Fruit fly (Drosophila melanogaster): ENCODE measurements around the gene CG43779.
A peak's percentile ranks its signal among the peaks of the same experiment; 100 is the strongest.

CG43779 gene

DNA sequence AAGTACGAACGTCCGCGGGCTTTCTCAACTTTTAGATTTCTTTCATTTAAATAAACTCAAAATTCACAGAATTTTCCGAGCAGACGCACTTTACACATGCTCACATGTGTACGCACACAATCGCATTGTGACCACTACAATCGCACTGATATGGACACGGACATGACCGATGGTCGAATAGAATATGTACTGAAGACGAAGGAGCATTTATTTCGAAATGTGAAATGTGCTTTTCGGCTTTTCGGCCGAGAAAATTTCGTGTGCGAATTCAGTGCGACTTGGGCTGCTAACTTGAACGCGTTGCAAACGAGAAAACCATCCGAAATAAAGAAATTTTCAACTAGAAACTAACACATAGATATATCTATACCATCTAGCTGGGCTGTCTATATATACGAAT lies 45.8 kb downstream of the CG43779 start, which contains the start of gene CG44085:
TSS of gene CG44085 (plus strand) at position 269 of the 400 bp plus-strand sequence.
- no peak for TF ChIP-seq CG3919 (GFP tag; optimal IDR thresholded peaks at IDR 0.05)
- no peak for TF ChIP-seq CG6163 (GFP tag; IDR thresholded peaks at IDR 0.05)
- no peak for TF ChIP-seq dsx (GFP tag; optimal IDR thresholded peaks at IDR 0.05; ENCODE audit: poor library complexity, severe bottlenecking)
- no peak for TF ChIP-seq Eip78C (GFP tag)
- no peak for TF ChIP-seq fd59A (GFP tag; optimal IDR thresholded peaks at IDR 0.05)
- TF ChIP-seq spab (GFP tag; optimal IDR thresholded peaks at IDR 0.05), result no peak
- TF ChIP-seq Eip93F (GFP tag; optimal IDR thresholded peaks at IDR 0.05), result no peak
- no peak for TF ChIP-seq acj6 (GFP tag; optimal IDR thresholded peaks at IDR 0.05)
- TF ChIP-seq Sox102F (GFP tag; optimal IDR thresholded peaks at IDR 0.05), result no peak
- TF ChIP-seq Ets21C (GFP tag; optimal IDR thresholded peaks at IDR 0.05), result no peak
- no peak for TF ChIP-seq Met (GFP tag; optimal IDR thresholded peaks at IDR 0.05)

DNA sequence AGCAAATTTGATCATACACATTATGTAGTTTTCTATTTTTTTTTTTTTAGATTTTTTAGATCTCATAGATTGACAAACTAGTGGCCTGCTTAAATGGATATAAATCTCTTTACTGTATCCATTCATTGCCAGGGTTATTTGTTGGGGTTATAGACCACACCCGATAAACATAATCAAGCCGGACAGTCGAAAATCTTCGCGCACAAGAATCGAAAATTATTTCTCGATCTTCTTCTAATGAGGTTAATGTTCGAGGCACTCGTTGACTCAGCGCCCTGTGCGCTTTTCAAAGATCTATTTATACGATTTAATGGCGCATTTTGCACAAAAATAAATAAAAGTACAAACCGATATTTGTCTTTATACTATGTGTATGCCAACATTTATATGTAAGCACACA lies 46.9 kb downstream of the CG43779 start, which contains the start of gene CG31730:
TSS of gene CG31730 (minus strand) at position 101 of the 400 bp plus-strand sequence.
- TF ChIP-seq CG10669 (GFP tag; optimal IDR thresholded peaks at IDR 0.05) (no peak), eg (GFP tag; IDR thresholded peaks at IDR 0.05) (no peak), Blimp-1 (GFP tag; optimal IDR thresholded peaks at IDR 0.05) (no peak), CG8319 (GFP tag; optimal IDR thresholded peaks at IDR 0.05) (no peak)

DNA sequence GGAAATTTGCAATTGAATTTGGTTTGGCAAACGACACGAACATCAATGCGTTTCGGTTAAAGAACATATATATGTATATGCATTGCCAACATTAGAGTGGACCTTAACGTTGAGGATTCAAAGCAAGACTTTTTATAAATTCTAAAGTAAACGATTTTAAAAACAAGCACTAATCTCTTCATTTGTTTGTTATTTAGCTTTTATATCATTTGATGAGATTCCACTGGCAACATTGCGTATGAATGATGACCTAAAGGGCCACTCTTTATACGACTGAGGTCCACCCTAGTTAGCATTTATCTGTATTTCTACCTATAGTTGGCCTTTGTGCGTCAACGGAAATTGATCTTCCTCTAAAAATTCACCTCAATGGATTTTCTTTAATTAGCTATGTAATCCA lies 47.9 kb downstream of the CG43779 start:
- no peak for TF ChIP-seq Gug (GFP tag; IDR thresholded peaks at IDR 0.05)
- no peak for TF ChIP-seq CG10669 (GFP tag; optimal IDR thresholded peaks at IDR 0.05)
- no peak; the same call in 2 of the 3 replicates for TF ChIP-seq eg (GFP tag; IDR thresholded peaks at IDR 0.05)
- TF ChIP-seq fd59A (GFP tag; optimal IDR thresholded peaks at IDR 0.05), result no peak
- peak; percentile 42 for TF ChIP-seq CG3919 (GFP tag; optimal IDR thresholded peaks at IDR 0.05)
- TF ChIP-seq CG6276 (GFP tag; optimal IDR thresholded peaks at IDR 0.05), result peak; percentile 52
- TF ChIP-seq CG15336 (GFP tag; IDR thresholded peaks at IDR 0.05), result peak; percentile 66
- no peak for TF ChIP-seq Ets21C (GFP tag; optimal IDR thresholded peaks at IDR 0.05)
- TF ChIP-seq topi (GFP tag; optimal IDR thresholded peaks at IDR 0.05), result no peak
- TF ChIP-seq acj6 (GFP tag; optimal IDR thresholded peaks at IDR 0.05), result no peak
- TF ChIP-seq Sox14 (GFP tag; optimal IDR thresholded peaks at IDR 0.05), result no peak
- no peak for TF ChIP-seq spab (GFP tag; optimal IDR thresholded peaks at IDR 0.05)
- peak; percentile 24 for TF ChIP-seq CG32006 (GFP tag; optimal IDR thresholded peaks at IDR 0.05)
- TF ChIP-seq CG11762 (GFP tag; optimal IDR thresholded peaks at IDR 0.05; ENCODE audit: insufficient read depth), result no peak
- TF ChIP-seq CG6792 (GFP tag; optimal IDR thresholded peaks at IDR 0.05), result no peak
- TF ChIP-seq CG8319 (GFP tag; optimal IDR thresholded peaks at IDR 0.05), result no peak
- no peak for TF ChIP-seq CG3032 (tag; optimal IDR thresholded peaks at IDR 0.05)
- TF ChIP-seq dac (GFP tag; optimal IDR thresholded peaks at IDR 0.05), result no peak
- no peak for TF ChIP-seq dsx (GFP tag; optimal IDR thresholded peaks at IDR 0.05; ENCODE audit: poor library complexity, severe bottlenecking)
- no peak for TF ChIP-seq fkh (GFP tag; optimal IDR thresholded peaks at IDR 0.05)
- TF ChIP-seq ss (GFP tag; optimal IDR thresholded peaks at IDR 0.05), result no peak
- TF ChIP-seq CG6854 (GFP tag; optimal IDR thresholded peaks at IDR 0.05), result no peak
- no peak for TF ChIP-seq CG1621 (tag; optimal IDR thresholded peaks at IDR 0.05)
- TF ChIP-seq Hr39 (GFP tag; optimal IDR thresholded peaks at IDR 0.05), result no peak
- peak; percentile 32 for TF ChIP-seq pdm3 (GFP tag; optimal IDR thresholded peaks at IDR 0.05)
- TF ChIP-seq svp (GFP tag), result no peak
- peak; percentile 60; the same call in 2 of the 3 replicates for TF ChIP-seq CG8119 (GFP tag; IDR thresholded peaks at IDR 0.05)
- TF ChIP-seq CG4318 (GFP tag; optimal IDR thresholded peaks at IDR 0.05), result no peak
- peak; percentile 18 for TF ChIP-seq Met (GFP tag; optimal IDR thresholded peaks at IDR 0.05)
- TF ChIP-seq Hr38 (GFP tag; optimal IDR thresholded peaks at IDR 0.05), result no peak
- no peak for TF ChIP-seq CG8632 (GFP tag; optimal IDR thresholded peaks at IDR 0.05)
- TF ChIP-seq Smox (GFP tag; optimal IDR thresholded peaks at IDR 0.05), result no peak
- peak; percentile 48 for TF ChIP-seq achi (GFP tag; optimal IDR thresholded peaks at IDR 0.05)
- TF ChIP-seq Blimp-1 (GFP tag; optimal IDR thresholded peaks at IDR 0.05), result no peak
- peak; percentile 53; the same call in 1 of the 3 replicates for TF ChIP-seq CG6163 (GFP tag; IDR thresholded peaks at IDR 0.05)
- TF ChIP-seq OdsH (GFP tag; optimal IDR thresholded peaks at IDR 0.05), result peak; percentile 35
- no peak for TF ChIP-seq fd85E (GFP tag; optimal IDR thresholded peaks at IDR 0.05)
- no peak for TF ChIP-seq Eip75B (GFP tag; optimal IDR thresholded peaks at IDR 0.05)
- no peak for TF ChIP-seq vri (GFP tag; optimal IDR thresholded peaks at IDR 0.05)
- peak; percentile 82 for TF ChIP-seq Eip78C (GFP tag)
- TF ChIP-seq CG16779 (tag; optimal IDR thresholded peaks at IDR 0.05), result no peak
- TF ChIP-seq CG11902 (GFP tag; optimal IDR thresholded peaks at IDR 0.05), result no peak
- peak; percentile 21 for TF ChIP-seq CG10631 (GFP tag; optimal IDR thresholded peaks at IDR 0.05)
- TF ChIP-seq CG34406 (GFP tag; optimal IDR thresholded peaks at IDR 0.05), result no peak

All from whole organism, prepupa.